Worm (Caenorhabditis elegans): ENCODE results near the gene alfa-1.

alfa-1 gene

ce11 chrII:7623466-7623865 is 38.9 kb downstream of the alfa-1 start (continued):
- TF ChIP-seq cey-2 (tag; optimal IDR thresholded peaks at IDR 0.05; ENCODE audit: borderline replicate concordance, insufficient read depth) (no peak), ceh-32 (tag; optimal IDR thresholded peaks at IDR 0.05; ENCODE audit: poor library complexity) (no peak), aly-2 (tag; optimal IDR thresholded peaks at IDR 0.05) (no peak), dve-1 (tag; optimal IDR thresholded peaks at IDR 0.05; ENCODE audit: insufficient read depth) (peak; percentile 74), unc-130 (GFP tag; optimal IDR thresholded peaks at IDR 0.05) (no peak), F10B5.3 (tag; optimal IDR thresholded peaks at IDR 0.05) (no peak), ceh-20 (GFP tag; IDR thresholded peaks at IDR 0.05) (0 out of 2 replicates have a peak, but pooled peaks have one; percentile 14), Y75B8A.6 (GFP tag; IDR thresholded peaks at IDR 0.05) (no peak), spr-3 (GFP tag; optimal IDR thresholded peaks at IDR 0.05) (no peak), egl-27 (tag; optimal IDR thresholded peaks at IDR 0.05) (no peak), lir-3 (tag; optimal IDR thresholded peaks at IDR 0.05) (no peak), snpc-4 (tag; optimal IDR thresholded peaks at IDR 0.05) (no peak), vab-7 (GFP tag; IDR thresholded peaks at IDR 0.05) (no peak), nhr-76 (tag; optimal IDR thresholded peaks at IDR 0.05) (no peak), ztf-7 (tag; optimal IDR thresholded peaks at IDR 0.05) (no peak), nhr-237 (tag; optimal IDR thresholded peaks at IDR 0.05) (no peak), daf-16 (GFP tag; optimal IDR thresholded peaks at IDR 0.05) (peak in 1 of 2 experiments; percentile 25), daf-16 (tag; optimal IDR thresholded peaks at IDR 0.05) (peak; percentile 68), lsy-2 (tag; optimal IDR thresholded peaks at IDR 0.05) (no peak), Y5F2A.4 (GFP tag; optimal IDR thresholded peaks at IDR 0.05) (no peak), nhr-102 (tag; optimal IDR thresholded peaks at IDR 0.05) (no peak), aha-1 (tag) (peak; percentile 77), ztf-11 (tag; optimal IDR thresholded peaks at IDR 0.05) (no peak), spr-1 (tag; optimal IDR thresholded peaks at IDR 0.05) (no peak), tag-97 (GFP tag; IDR thresholded peaks at IDR 0.05) (no peak), zip-11 (GFP tag; IDR thresholded peaks at IDR 0.05) (no peak), mdl-1 (tag; optimal IDR thresholded peaks at IDR 0.05) (peak in 1 of 2 experiments; percentile 41), nhr-48 (tag; optimal IDR thresholded peaks at IDR 0.05) (peak; percentile 25), T20F7.1 (GFP tag; optimal IDR thresholded peaks at IDR 0.05) (no peak), lin-38 (GFP tag; IDR thresholded peaks at IDR 0.05) (no peak), lim-7 (GFP tag; IDR thresholded peaks at IDR 0.05) (no peak), rbr-2 (tag; optimal IDR thresholded peaks at IDR 0.05) (no peak), dmd-9 (GFP tag; IDR thresholded peaks at IDR 0.05) (no peak), ces-1 (GFP tag; optimal IDR thresholded peaks at IDR 0.05) (no peak), dmd-8 (GFP tag; IDR thresholded peaks at IDR 0.05) (0 out of 2 replicates have a peak, but pooled peaks have one; percentile 15), lin-29 (GFP tag; IDR thresholded peaks at IDR 0.05) (no peak), R02D3.7 (tag; optimal IDR thresholded peaks at IDR 0.05) (no peak), gei-8 (GFP tag; optimal IDR thresholded peaks at IDR 0.05) (no peak), mxl-3 (GFP tag; optimal IDR thresholded peaks at IDR 0.05) (peak; percentile 67), ceh-44 (GFP tag; IDR thresholded peaks at IDR 0.05) (no peak), nhr-111 (GFP tag; optimal IDR thresholded peaks at IDR 0.05) (no peak), ceh-62 (tag; optimal IDR thresholded peaks at IDR 0.05) (no peak), snpc-1.2 (GFP tag; IDR thresholded peaks at IDR 0.05) (no peak), Y105C5A.15 (GFP tag; IDR thresholded peaks at IDR 0.05) (no peak), nhr-6 (tag; optimal IDR thresholded peaks at IDR 0.05) (no peak), T26A8.4 (GFP tag; IDR thresholded peaks at IDR 0.05) (0 out of 2 replicates have a peak, but pooled peaks have one; percentile 42), ZK546.5 (tag; optimal IDR thresholded peaks at IDR 0.05) (no peak), dmd-6 (GFP tag; IDR thresholded peaks at IDR 0.05) (peak; percentile 51; the same call in 1 of the 2 replicates), daf-19 (GFP tag; conservative IDR thresholded peaks at IDR 0.05) (no peak), zag-1 (tag; optimal IDR thresholded peaks at IDR 0.05) (no peak), hif-1 (tag; optimal IDR thresholded peaks at IDR 0.05) (peak in 1 of 2 experiments; percentile 28)

All from whole organism, L4 larva.